Fruit fly (Drosophila melanogaster) ovary, adult (tissue): ENCODE data around the gene CG14676.

Experiments
- CG17801 ChIP-seq: fragments of 200-800 bp; optimal IDR thresholded peaks from 2 replicates; lab custom pipeline; 2019; ENCODE audit warnings: missing biosample characterization, mild to moderate bottlenecking, missing genetic modification characterization, moderate library complexity; ENCODE audit not compliant: partially characterized antibody

The CG14676 gene

DNA sequence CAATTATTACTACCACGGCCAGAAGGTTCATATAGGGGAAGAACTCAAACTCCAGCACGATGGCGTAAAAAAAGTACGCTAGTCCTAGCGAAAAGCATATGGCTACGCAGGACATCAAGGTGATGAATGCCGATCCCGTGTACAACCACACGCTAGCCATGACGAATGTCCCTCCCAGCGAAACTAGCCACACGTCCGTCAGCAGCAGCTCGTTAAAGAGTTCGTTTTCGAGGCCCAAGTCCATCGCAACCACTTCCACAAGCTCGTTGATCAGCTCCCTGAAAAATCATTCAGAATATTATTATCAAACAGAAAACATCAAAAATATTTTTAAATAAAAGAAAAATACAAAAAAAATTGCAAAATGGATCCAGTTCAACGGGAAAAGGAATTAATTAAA is 6.0 kb downstream of the CG14676 start, which contains the start of gene CG34287:
CG34287 (plus strand) TSS at position 301 of the 400 bp plus-strand sequence.
- TF ChIP-seq CG17801 (GFP tag; lab: Kevin White, UChicago): no peak

DNA sequence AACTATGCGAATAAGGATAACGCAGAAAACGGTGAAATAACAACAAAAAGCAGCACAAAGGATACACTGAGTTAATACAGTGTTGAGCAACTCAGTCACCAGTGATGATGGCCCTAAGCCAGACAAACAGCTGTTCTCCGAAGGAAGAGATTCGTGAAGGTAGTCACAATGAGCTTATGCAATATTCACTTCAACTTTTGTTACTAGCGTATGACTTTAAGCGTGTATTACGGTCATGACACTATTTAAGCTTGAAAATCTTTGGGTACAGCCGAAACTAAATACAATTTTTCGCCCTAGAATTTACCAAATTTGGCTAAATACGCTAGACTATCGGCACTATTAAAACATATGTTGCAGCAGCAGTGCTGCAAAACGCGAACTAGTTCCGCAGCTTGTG is 9.2 kb downstream of the CG14676 start, which contains the start of the genes disp and ECSIT:
disp (minus strand) TSS at position 97 of the 400 bp plus-strand sequence.
ECSIT (plus strand) TSS at position 371 of the 400 bp plus-strand sequence.
- peak; percentile 56 for TF ChIP-seq CG17801 (GFP tag; lab: Kevin White, UChicago)

dm6 chr3R:5860736-5861217 is 13.8 kb downstream of the CG14676 start:
- TF ChIP-seq CG17801 (GFP tag; lab: Kevin White, UChicago): no peak

DNA sequence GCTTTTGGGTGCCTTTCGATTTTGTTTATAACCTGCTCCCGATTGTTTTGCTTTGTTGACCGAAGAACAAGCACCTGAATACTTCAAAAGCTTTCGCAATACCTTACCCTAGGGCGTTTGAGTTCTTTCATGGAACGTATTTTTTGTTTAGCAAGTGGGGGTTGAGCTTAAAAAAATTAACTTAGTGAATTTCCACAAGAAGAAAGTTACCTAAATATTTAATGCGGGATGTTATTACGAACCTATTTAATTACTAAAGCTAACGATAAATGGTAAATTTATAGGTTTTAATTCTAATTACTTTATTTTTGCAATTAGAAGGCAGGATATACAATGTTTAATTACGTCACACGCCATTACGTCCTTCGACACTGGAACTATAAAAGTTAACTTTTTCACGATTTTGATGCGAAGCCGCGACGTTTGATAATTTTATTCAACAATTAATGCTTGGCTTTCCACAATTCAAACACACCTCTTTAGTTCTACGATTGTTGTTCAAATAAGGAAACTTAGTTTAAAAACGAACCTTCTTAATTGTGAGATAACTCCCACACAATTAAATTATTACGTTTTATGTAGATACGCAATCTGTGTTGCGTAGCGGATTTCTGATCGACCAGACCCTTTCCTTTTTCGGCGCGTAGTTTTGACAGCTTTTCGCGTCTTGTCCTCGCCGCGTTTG is 14.3 kb downstream of the CG14676 start:
- no peak for TF ChIP-seq CG17801 (GFP tag; lab: Kevin White, UChicago)

- no peak for TF ChIP-seq CG17801 (GFP tag; lab: Kevin White, UChicago)
Measured at dm6 chr3R:5862032-5862641, 15.1 kb downstream of the CG14676 start, which contains the start of gene CG2017. TSS of gene CG2017 (minus strand) at chr3R:5862405.

- no peak for TF ChIP-seq CG17801 (GFP tag; lab: Kevin White, UChicago)
Measured at dm6 chr3R:5871393-5871792, 24.4 kb downstream of the CG14676 start.

DNA sequence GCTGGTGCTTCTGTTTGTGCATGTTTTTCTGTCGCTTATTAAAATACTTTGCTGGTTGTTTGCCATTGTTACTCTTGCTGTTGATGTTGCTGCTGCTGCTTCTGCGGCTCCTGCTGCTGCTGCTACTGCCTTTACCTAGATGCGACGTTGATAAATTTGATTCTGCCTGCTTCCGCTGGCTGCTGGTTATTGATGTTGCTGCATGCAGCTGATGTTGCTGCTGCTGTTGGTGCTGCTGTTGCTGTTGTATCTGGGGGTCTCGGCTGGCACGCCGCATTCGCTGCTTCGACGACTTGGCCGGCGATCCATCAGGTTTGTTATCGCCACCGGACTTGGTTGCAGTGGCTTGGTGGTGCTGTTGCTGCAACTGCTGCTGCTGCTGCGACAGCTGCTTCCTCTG is 30.3 kb downstream of the CG14676 start:
- no peak for TF ChIP-seq CG17801 (GFP tag; lab: Kevin White, UChicago)

DNA sequence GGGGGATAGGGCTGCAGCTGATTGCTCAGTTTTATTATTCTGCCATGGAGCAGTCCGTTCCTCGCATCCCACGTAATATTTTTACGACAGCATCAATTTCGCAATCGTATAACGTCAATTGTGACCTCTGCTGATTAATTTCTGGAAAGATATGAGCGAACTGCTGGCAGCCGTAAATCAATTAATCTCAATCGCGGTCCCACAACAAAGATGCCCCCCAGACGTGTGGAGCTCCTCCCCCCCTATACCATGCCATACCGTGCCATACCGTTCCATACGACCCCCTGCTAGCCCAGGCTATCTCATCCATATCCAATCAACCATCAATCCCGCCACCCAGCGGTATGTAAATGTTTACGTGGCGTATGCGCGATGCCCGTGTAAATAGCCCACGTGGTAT is 34.3 kb downstream of the CG14676 start:
- no peak for TF ChIP-seq CG17801 (GFP tag; lab: Kevin White, UChicago)
